Fruit fly (Drosophila melanogaster): ENCODE results near the gene repo.

Gene repo

DNA sequence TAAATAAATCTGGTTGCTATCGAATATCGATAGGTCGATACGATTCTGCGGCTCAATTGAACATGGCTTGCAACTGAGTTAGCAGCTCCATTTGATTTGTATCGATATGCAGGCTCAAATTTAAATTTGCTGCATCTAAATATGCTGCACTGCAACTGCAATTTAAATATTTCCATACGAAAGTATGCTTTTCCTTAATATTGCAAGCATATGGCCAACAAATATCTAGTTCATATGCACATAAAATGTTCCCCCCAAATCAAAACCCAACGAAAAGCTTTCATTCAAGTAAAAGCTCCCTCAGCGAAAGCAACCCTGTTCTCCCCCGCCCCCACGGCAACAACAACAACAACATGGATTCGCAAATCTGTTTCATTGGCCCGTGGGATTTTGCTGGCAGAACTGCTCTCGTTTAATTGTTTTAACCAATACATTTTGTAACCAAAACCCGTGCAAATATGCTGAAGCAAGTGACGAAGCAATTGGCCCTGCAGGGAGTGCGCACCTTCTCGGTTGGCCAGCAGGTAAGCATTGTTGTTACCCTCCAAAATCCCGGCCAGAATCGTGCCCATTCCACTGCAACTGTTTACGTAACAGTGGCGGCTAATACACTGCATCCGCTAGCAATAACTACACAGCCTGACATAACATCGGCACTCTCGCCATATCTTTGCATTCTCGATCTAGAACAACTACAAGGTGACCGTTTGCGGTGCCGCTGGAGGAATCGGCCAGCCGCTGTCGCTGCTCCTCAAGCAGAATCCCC, 9.8 kb upstream of the repo start, which contains the start of the genes CG7168 and Mdh2:
Gene CG7168, minus strand, starts transcription at position 40 of the 766 bp plus-strand sequence.
Gene Mdh2, plus strand, starts transcription at position 354 of the 766 bp plus-strand sequence.
- TF ChIP-seq CG8478 (optimal IDR thresholded peaks at IDR 0.05), result no peak

dm6 chr3R:18226809-18227157, 9.2 kb upstream of the repo start:
- TF ChIP-seq CG8478 (optimal IDR thresholded peaks at IDR 0.05) (no peak), CTCF (optimal IDR thresholded peaks at IDR 0.05) (no peak)

DNA sequence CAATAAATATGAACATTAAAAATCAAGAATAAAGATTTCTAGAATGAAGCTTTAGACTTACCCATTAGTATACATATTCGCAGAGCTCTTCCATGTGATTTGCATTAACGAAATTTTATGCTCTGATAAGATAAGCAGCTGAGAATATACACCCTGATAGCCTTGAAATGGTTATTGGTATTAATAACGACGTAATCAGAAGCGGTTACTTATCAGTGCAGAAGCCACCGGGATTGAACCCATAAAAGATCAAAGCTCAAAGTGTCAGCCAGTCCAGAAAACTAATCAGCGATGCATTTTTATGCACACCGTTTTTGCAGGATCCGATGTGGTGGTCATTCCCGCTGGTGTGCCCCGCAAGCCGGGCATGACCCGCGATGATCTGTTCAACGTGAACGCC, 8.6 kb upstream of the repo start:
- TF ChIP-seq CTCF (optimal IDR thresholded peaks at IDR 0.05) (no peak), CG8478 (optimal IDR thresholded peaks at IDR 0.05) (no peak)

DNA sequence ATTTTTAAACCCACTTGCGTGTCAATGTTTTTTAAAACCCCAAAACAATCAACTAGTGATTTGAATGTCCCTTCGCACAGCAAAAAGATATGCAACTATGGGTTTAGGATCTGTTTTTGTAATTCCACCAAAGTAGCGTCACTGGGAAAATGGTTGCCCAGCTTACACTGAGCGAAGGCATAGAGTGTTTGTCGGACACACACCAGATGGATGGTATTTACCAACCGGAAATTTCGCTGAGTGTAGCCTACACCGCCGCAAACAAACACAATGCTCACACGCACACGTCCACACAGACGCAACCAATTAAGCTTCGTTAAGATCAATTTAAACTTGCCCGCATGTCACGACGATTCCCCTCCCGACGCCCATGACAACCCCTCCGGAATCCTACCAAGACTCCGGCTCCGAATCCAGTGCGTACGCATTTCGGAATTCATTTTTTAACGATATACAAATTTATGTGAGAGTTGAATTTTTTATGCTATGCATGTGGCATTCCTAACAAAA, 7.2 kb upstream of the repo start:
- TF ChIP-seq CTCF (optimal IDR thresholded peaks at IDR 0.05) (no peak), CG8478 (optimal IDR thresholded peaks at IDR 0.05) (no peak)

DNA sequence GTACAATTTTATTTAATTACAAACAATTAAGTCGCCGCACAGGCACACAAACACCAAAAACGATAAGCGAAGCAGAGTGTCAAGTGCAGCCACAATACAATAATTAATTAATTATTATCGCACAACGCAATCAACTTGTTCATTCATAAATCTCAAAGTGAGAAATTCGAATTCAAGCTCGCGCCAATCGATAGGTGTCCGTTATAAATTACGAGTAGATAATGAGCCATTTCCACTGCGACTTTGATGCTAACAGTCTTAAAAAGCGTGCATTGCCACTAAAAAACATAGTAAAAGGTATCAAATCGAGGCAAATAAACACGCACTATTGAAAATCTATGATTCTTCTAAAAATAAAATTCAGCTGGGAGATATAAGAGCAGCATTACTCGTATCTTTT, 5.8 kb upstream of the repo start:
- TF ChIP-seq CG8478 (optimal IDR thresholded peaks at IDR 0.05) (no peak), CTCF (optimal IDR thresholded peaks at IDR 0.05) (no peak)

DNA sequence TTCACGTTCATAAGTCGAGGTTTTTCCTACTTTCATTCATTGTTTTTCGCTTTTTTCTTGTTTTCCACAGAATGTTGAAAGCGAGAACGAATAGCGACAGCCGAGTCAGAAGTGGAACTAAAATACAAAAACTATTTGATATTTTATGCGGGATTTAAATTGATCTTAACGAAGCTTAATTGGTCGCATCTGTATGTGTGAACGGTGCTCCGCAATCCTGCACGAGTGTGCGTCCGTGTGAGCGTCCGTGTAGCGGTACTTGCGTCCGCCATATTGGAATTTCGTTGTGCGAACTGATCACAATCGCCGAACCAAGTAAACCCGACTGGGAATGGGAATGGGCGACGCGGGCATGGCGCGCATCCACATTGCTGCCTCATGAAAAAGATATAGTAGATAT, 3.8 kb upstream of the repo start:
- TF ChIP-seq CG8478 (optimal IDR thresholded peaks at IDR 0.05) (no peak), CTCF (optimal IDR thresholded peaks at IDR 0.05) (no peak)

- TF ChIP-seq CTCF (optimal IDR thresholded peaks at IDR 0.05) (no peak), CG8478 (optimal IDR thresholded peaks at IDR 0.05) (no peak)
Measured at dm6 chr3R:18234699-18235257, 1.2 kb upstream of the repo start.

- TF ChIP-seq CTCF (optimal IDR thresholded peaks at IDR 0.05) (peak in 1 of 2 experiments; percentile 8), CG8478 (optimal IDR thresholded peaks at IDR 0.05) (no peak)
Measured at dm6 chr3R:18242089-18242955, 6.3 kb downstream of the repo start, which contains the start of the genes CG7156 and 14-3-3epsilon. Gene CG7156, minus strand, starts transcription at chr3R:18242159. Gene 14-3-3epsilon, plus strand, starts transcription at chr3R:18242531.

DNA sequence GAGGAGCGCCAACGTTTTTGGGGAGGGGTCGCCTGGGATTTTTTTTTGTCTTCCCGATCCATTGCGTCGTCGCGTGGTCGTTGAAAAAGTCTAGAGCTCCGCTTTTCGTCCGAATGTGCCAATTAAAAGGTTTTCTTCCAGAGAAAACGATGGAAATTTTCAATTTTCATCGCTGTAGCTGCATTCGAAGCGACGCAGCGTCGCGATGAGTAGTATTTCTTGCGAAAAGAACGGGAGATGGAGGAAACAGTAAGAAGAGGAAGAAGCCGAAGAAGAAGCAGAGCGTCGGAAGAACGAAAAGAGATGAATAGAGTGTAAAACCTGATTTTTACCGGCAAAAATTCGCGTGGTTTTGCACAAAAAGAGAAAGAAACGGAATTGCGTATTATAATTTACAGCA, 7.0 kb downstream of the repo start:
- TF ChIP-seq CTCF (optimal IDR thresholded peaks at IDR 0.05) (no peak), CG8478 (optimal IDR thresholded peaks at IDR 0.05) (no peak)

DNA sequence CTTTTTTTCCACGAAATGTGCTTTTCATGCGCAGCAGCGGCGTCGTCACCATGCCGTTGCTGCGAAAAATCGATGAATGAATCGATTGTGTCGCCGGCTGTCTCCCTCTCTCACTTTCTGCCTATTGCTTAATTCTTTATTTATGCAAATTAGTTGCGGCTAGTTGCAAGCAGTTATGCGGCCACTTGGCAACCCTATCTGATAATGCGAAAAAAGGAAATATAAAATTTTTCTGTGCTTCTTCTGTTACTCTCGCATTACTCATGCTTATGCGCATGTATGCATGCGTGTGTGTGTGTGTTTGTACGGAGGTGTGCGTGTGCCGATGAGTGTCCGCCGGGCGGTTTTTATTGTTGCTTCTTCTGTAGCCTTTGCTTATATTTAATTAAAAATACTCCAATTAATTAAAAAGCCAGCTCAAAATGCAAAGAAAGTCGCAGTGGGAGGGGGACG, 7.8 kb downstream of the repo start:
- no peak for TF ChIP-seq CTCF (optimal IDR thresholded peaks at IDR 0.05)
- no peak for TF ChIP-seq CG8478 (optimal IDR thresholded peaks at IDR 0.05)

- TF ChIP-seq CG8478 (optimal IDR thresholded peaks at IDR 0.05) (peak; percentile 33), CTCF (optimal IDR thresholded peaks at IDR 0.05) (no peak)
Measured at dm6 chr3R:18244171-18245043, 8.4 kb downstream of the repo start.

dm6 chr3R:18245044-18245596, 9.1 kb downstream of the repo start:
- TF ChIP-seq CG8478 (optimal IDR thresholded peaks at IDR 0.05) (no peak), CTCF (optimal IDR thresholded peaks at IDR 0.05) (no peak)

dm6 chr3R:18246041-18246440, 10.0 kb downstream of the repo start:
- no peak for TF ChIP-seq CG8478 (optimal IDR thresholded peaks at IDR 0.05)

- TF ChIP-seq CTCF (optimal IDR thresholded peaks at IDR 0.05) (no peak), CG8478 (optimal IDR thresholded peaks at IDR 0.05) (no peak)
Measured at dm6 chr3R:18249268-18249667, 13.3 kb downstream of the repo start.

Measured in S2 (cell line).